Worm (Caenorhabditis elegans) whole organism, L1 larva: ENCODE measurements around the gene C54E4.1.

Source experiments
- C04F5.9 ChIP-seq: sonication (generic microtip); optimal IDR thresholded peaks from 2 replicates; lab custom pipeline; 2016; ENCODE audit warnings: missing genetic modification characterization, missing compliant biosample characterization
- C16A3.4 ChIP-seq: fragments of 150-350 bp; optimal IDR thresholded peaks from 2 replicates; lab custom pipeline; 2014; ENCODE audit warnings: missing biosample characterization, missing genetic modification characterization
- C34B4.2 ChIP-seq: sonication (generic microtip); optimal IDR thresholded peaks from 2 replicates; lab custom pipeline; 2017; ENCODE audit warnings: mild to moderate bottlenecking, missing genetic modification characterization, missing compliant biosample characterization
- F16B12.6 ChIP-seq: fragments of 150-350 bp; optimal IDR thresholded peaks from 2 replicates; lab custom pipeline; 2014; ENCODE audit warnings: missing biosample characterization, missing genetic modification characterization
- Y116A8C.19 ChIP-seq: sonication (generic microtip); optimal IDR thresholded peaks from 2 replicates; lab custom pipeline; 2016; ENCODE audit warnings: missing compliant biosample characterization, missing genetic modification characterization, borderline replicate concordance
- alr-1 ChIP-seq: fragments of 200-800 bp; sonication (Bioruptor generic); optimal IDR thresholded peaks from 2 replicates; lab custom pipeline; 2018; ENCODE audit warnings: borderline replicate concordance, mild to moderate bottlenecking, missing genetic modification characterization, missing compliant biosample characterization
- blmp-1 ChIP-seq: fragments of 150-350 bp; optimal IDR thresholded peaks from 2 replicates; lab custom pipeline; 2014; ENCODE audit warnings: missing biosample characterization, missing genetic modification characterization
- ceh-63 ChIP-seq: fragments of 200-800 bp; sonication (Bioruptor generic); optimal IDR thresholded peaks from 2 replicates; lab custom pipeline; 2018; ENCODE audit warnings: mild to moderate bottlenecking, missing genetic modification characterization, missing compliant biosample characterization
- ceh-8 ChIP-seq: fragments of 200-800 bp; sonication (Bioruptor generic); optimal IDR thresholded peaks from 2 replicates; lab custom pipeline; 2018; ENCODE audit warnings: mild to moderate bottlenecking, missing genetic modification characterization, moderate library complexity, missing compliant biosample characterization
- ceh-82 ChIP-seq, 3 experiments: fragments of 150-350 bp in 1 of 3; sonication (generic microtip) in 2 of 3; optimal IDR thresholded peaks; 2 replicates each; lab custom pipeline; 2014 to 2017; ENCODE audit warnings: missing biosample characterization in 3 of 3, missing genetic modification characterization in 3 of 3
- ceh-88 ChIP-seq: fragments of 200-800 bp; sonication (Bioruptor generic); IDR thresholded peaks from 2 replicates; pipeline ENCODE4 v1.3.6; 2022; ENCODE audit warnings: missing genetic modification characterization, missing compliant biosample characterization
- ceh-90 ChIP-seq: sonication (generic microtip); optimal IDR thresholded peaks from 2 replicates; lab custom pipeline; 2016; ENCODE audit warnings: missing genetic modification characterization, missing compliant biosample characterization
- ces-1 ChIP-seq: fragments of 150-350 bp; optimal IDR thresholded peaks from 2 replicates; lab custom pipeline; 2014; ENCODE audit warnings: missing biosample characterization, missing genetic modification reagents, missing genetic modification characterization
- efl-3 ChIP-seq: fragments of 200-800 bp; sonication (Bioruptor generic); optimal IDR thresholded peaks from 2 replicates; lab custom pipeline; 2018; ENCODE audit warnings: mild to moderate bottlenecking, missing genetic modification characterization, missing compliant biosample characterization
- egl-13 ChIP-seq: sonication (generic microtip); optimal IDR thresholded peaks from 2 replicates; lab custom pipeline; 2016; ENCODE audit warnings: missing genotype, missing genetic modification reagents, missing genetic modification characterization, missing compliant biosample characterization
- egl-27 ChIP-seq, 2 experiments: fragments of 150-350 bp in 1 of 2; sonication (generic microtip); optimal IDR thresholded peaks; 3 replicates each; lab custom pipeline; 2017 to 2018; ENCODE audit warnings: missing biosample characterization in 2 of 2, missing genetic modification characterization in 2 of 2, missing genetic modification reagents in 2 of 2
- ets-5 ChIP-seq: fragments of 200-800 bp; sonication (Bioruptor generic); IDR thresholded peaks from 2 replicates; pipeline ENCODE4 v1.3.6; 2022; ENCODE audit warnings: missing genetic modification characterization, missing compliant biosample characterization
- fkh-4 ChIP-seq: sonication (generic microtip); optimal IDR thresholded peaks from 2 replicates; lab custom pipeline; 2016; ENCODE audit warnings: missing compliant biosample characterization, missing genetic modification characterization, borderline replicate concordance
- fos-1 ChIP-seq: fragments of 150-350 bp; optimal IDR thresholded peaks from 2 replicates; lab custom pipeline; 2014; ENCODE audit warnings: missing biosample characterization, missing genetic modification characterization
- hlh-17 ChIP-seq: fragments of 200-800 bp; sonication (Bioruptor generic); optimal IDR thresholded peaks from 2 replicates; lab custom pipeline; 2018; ENCODE audit warnings: missing genetic modification characterization, mild to moderate bottlenecking, missing compliant biosample characterization, moderate library complexity, borderline replicate concordance
- hlh-4 ChIP-seq: sonication (generic microtip); optimal IDR thresholded peaks from 2 replicates; lab custom pipeline; 2016; ENCODE audit warnings: mild to moderate bottlenecking, missing genetic modification characterization, missing compliant biosample characterization
- hpl-2 ChIP-seq: fragments of 150-350 bp; optimal IDR thresholded peaks from 2 replicates; lab custom pipeline; 2014; ENCODE audit warnings: missing biosample characterization, missing genetic modification reagents, missing genetic modification characterization
- lin-13 ChIP-seq: fragments of 150-350 bp; optimal IDR thresholded peaks from 2 replicates; lab custom pipeline; 2014; ENCODE audit warnings: missing biosample characterization, missing genetic modification reagents, missing genetic modification characterization
- lin-14 ChIP-seq: fragments of 200-800 bp; sonication (Bioruptor generic); optimal IDR thresholded peaks from 2 replicates; lab custom pipeline; 2018; ENCODE audit warnings: mild to moderate bottlenecking, missing genetic modification characterization, moderate library complexity, missing compliant biosample characterization
- lin-35 ChIP-seq, 2 experiments: fragments of 150-350 bp; optimal IDR thresholded peaks; 2 replicates each; lab custom pipeline; 2014; ENCODE audit warnings: missing biosample characterization in 2 of 2, missing genetic modification characterization in 2 of 2, missing genetic modification reagents in 2 of 2
- lin-39 ChIP-seq: fragments of 150-350 bp; optimal IDR thresholded peaks from 2 replicates; lab custom pipeline; 2014; ENCODE audit warnings: missing biosample characterization, missing genetic modification reagents, missing genetic modification characterization
- lir-3 ChIP-seq: sonication (generic microtip); optimal IDR thresholded peaks from 2 replicates; lab custom pipeline; 2016; ENCODE audit warnings: mild to moderate bottlenecking, missing genetic modification characterization, moderate library complexity, missing compliant biosample characterization; ENCODE audit not compliant: poor library complexity
- lsy-2 ChIP-seq, 2 experiments: fragments of 150-350 bp; optimal IDR thresholded peaks; 2 replicates each; lab custom pipeline; 2014; ENCODE audit warnings: missing biosample characterization in 2 of 2, missing genetic modification characterization in 2 of 2
- mab-9 ChIP-seq: fragments of 200-800 bp; sonication (Bioruptor generic); IDR thresholded peaks from 2 replicates; pipeline ENCODE4 v1.3.6; 2022; ENCODE audit warnings: missing genetic modification reagents, missing genetic modification characterization, missing compliant biosample characterization
- mdl-1 ChIP-seq, 2 experiments: fragments of 150-350 bp; optimal IDR thresholded peaks; 2 replicates each; lab custom pipeline; 2014 to 2017; ENCODE audit warnings: missing biosample characterization in 2 of 2, missing genetic modification characterization in 2 of 2, inconsistent platforms in 1 of 2
- mep-1 ChIP-seq: fragments of 150-350 bp; optimal IDR thresholded peaks from 2 replicates; lab custom pipeline; 2014; ENCODE audit warnings: missing biosample characterization, missing genetic modification characterization
- nhr-11 ChIP-seq: fragments of 150-350 bp; optimal IDR thresholded peaks from 2 replicates; lab custom pipeline; 2014; ENCODE audit warnings: missing biosample characterization, missing genetic modification characterization
- nhr-19 ChIP-seq: fragments of 200-800 bp; sonication (Bioruptor generic); conservative IDR thresholded peaks from 2 replicates; pipeline ENCODE4 v1.3.6; 2022; ENCODE audit warnings: missing genetic modification characterization, missing compliant biosample characterization
- nhr-47 ChIP-seq: sonication (generic microtip); optimal IDR thresholded peaks from 2 replicates; lab custom pipeline; 2016; ENCODE audit warnings: mild to moderate bottlenecking, missing genetic modification characterization, moderate library complexity, missing compliant biosample characterization
- nhr-71 ChIP-seq: sonication (generic microtip); optimal IDR thresholded peaks from 2 replicates; lab custom pipeline; 2016; ENCODE audit warnings: mild to moderate bottlenecking, missing genetic modification characterization, moderate library complexity, missing compliant biosample characterization
- nhr-76 ChIP-seq: sonication (generic microtip); optimal IDR thresholded peaks from 2 replicates; lab custom pipeline; 2017; ENCODE audit warnings: missing biosample characterization, missing genetic modification characterization
- nhr-77 ChIP-seq: fragments of 150-350 bp; optimal IDR thresholded peaks from 2 replicates; lab custom pipeline; 2014; ENCODE audit warnings: missing biosample characterization, missing genetic modification characterization
- nhr-84 ChIP-seq: sonication (generic microtip); optimal IDR thresholded peaks from 2 replicates; lab custom pipeline; 2017; ENCODE audit warnings: missing biosample characterization, missing genetic modification characterization
- nhr-90 ChIP-seq: sonication (generic microtip); optimal IDR thresholded peaks from 2 replicates; lab custom pipeline; 2016; ENCODE audit warnings: mild to moderate bottlenecking, missing genetic modification characterization, missing compliant biosample characterization; ENCODE audit not compliant: poor library complexity
- pqm-1 ChIP-seq: sonication (generic microtip); optimal IDR thresholded peaks from 3 replicates; lab custom pipeline; 2017; ENCODE audit warnings: missing biosample characterization, missing genetic modification characterization
- rnt-1 ChIP-seq: sonication (generic microtip); optimal IDR thresholded peaks from 2 replicates; lab custom pipeline; 2016; ENCODE audit warnings: mild to moderate bottlenecking, missing genetic modification characterization, moderate library complexity, missing compliant biosample characterization
- sox-4 ChIP-seq: sonication (generic microtip); optimal IDR thresholded peaks from 2 replicates; lab custom pipeline; 2016; ENCODE audit warnings: missing genetic modification characterization, missing compliant biosample characterization
- sptf-1 ChIP-seq: fragments of 150-350 bp; optimal IDR thresholded peaks from 2 replicates; lab custom pipeline; 2014; ENCODE audit warnings: missing biosample characterization, missing genetic modification characterization
- sup-37 ChIP-seq: fragments of 200-800 bp; sonication (Bioruptor generic); optimal IDR thresholded peaks from 2 replicates; lab custom pipeline; 2018; ENCODE audit warnings: mild to moderate bottlenecking, missing genetic modification characterization, missing compliant biosample characterization
- swsn-7 ChIP-seq: sonication (generic microtip); optimal IDR thresholded peaks from 2 replicates; lab custom pipeline; 2016; ENCODE audit warnings: missing genetic modification characterization, missing compliant biosample characterization
- tbx-2 ChIP-seq: sonication (generic microtip); optimal IDR thresholded peaks from 2 replicates; lab custom pipeline; 2016; ENCODE audit warnings: missing genetic modification characterization, missing compliant biosample characterization
- unc-30 ChIP-seq: sonication (generic microtip); optimal IDR thresholded peaks from 2 replicates; lab custom pipeline; 2017; ENCODE audit warnings: missing biosample characterization, missing genetic modification characterization
- unc-86 ChIP-seq: sonication (generic microtip); optimal IDR thresholded peaks from 2 replicates; lab custom pipeline; 2016; ENCODE audit warnings: missing genetic modification characterization, missing compliant biosample characterization
- unc-98 ChIP-seq: fragments of 200-800 bp; sonication (Bioruptor generic); IDR thresholded peaks from 2 replicates; pipeline ENCODE4 v1.3.6; 2022; ENCODE audit warnings: missing genetic modification characterization, missing compliant biosample characterization
- zag-1 ChIP-seq: fragments of 150-350 bp; optimal IDR thresholded peaks from 2 replicates; lab custom pipeline; 2014; ENCODE audit warnings: missing biosample characterization, missing genetic modification characterization
- zip-4 ChIP-seq: fragments of 200-800 bp; sonication (Bioruptor generic); optimal IDR thresholded peaks from 2 replicates; lab custom pipeline; 2018; ENCODE audit warnings: mild to moderate bottlenecking, missing genetic modification characterization, moderate library complexity, missing compliant biosample characterization
- ztf-11 ChIP-seq, 2 experiments: sonication (generic microtip); optimal IDR thresholded peaks; 2 replicates each; lab custom pipeline; 2016 to 2017; ENCODE audit warnings: missing genetic modification characterization in 2 of 2, missing biosample characterization in 1 of 2, missing compliant biosample characterization in 1 of 2
- ztf-4 ChIP-seq: fragments of 150-350 bp; optimal IDR thresholded peaks from 2 replicates; lab custom pipeline; 2014; ENCODE audit warnings: missing biosample characterization, missing genetic modification characterization

Gene C54E4.1

DNA sequence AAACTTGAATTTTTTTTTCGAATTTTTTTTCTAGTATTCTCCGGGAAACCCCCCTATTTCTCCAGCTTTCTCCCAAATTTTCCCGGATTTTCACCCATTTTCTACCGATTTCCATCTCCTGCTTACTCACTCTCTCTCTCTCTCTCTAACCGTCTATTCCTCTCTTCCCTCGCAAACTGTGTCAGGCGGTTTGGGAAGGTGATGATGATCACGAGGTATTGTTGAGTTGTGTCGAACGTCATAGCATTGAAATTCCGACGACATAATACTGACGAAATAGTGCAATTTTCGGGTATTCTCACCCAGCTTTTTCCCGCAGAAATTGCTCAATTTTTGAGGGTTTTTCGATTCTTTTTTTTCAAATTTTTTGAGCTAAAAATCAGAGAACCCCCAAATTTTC is 44.8 kb downstream of the C54E4.1 start:
- peak; percentile 91 for TF ChIP-seq blmp-1 (tag; lab: Kevin White, UChicago)
- peak in 1 of 2 experiments; percentile 22 for TF ChIP-seq ztf-11 (tag; optimal IDR thresholded peaks at IDR 0.05; lab: Kevin White, UChicago)
- TF ChIP-seq fos-1: peak; percentile 23
- TF ChIP-seq ceh-88 (GFP tag; lab: Robert Waterston, UW): no peak
- TF ChIP-seq Y116A8C.19 (tag; lab: Kevin White, UChicago): no peak
- peak; percentile 57 for TF ChIP-seq mep-1
- TF ChIP-seq alr-1 (tag; lab: Kevin White, UChicago): no peak
- TF ChIP-seq lsy-2 (tag; optimal IDR thresholded peaks at IDR 0.05; lab: Kevin White, UChicago): peak; percentile 51 to 61
- no peak for TF ChIP-seq unc-86 (tag; lab: Kevin White, UChicago)
- peak; percentile 75 for TF ChIP-seq nhr-90
- no peak for TF ChIP-seq C34B4.2 (tag; lab: Kevin White, UChicago)
- no peak for TF ChIP-seq hlh-17 (GFP tag; lab: Kevin White, UChicago)
- peak; percentile 56 for TF ChIP-seq nhr-47
- peak; percentile 66 for TF ChIP-seq nhr-19
- TF ChIP-seq C04F5.9: peak; percentile 16
- no peak for TF ChIP-seq ceh-90
- no peak for TF ChIP-seq fkh-4 (tag; lab: Kevin White, UChicago)
- TF ChIP-seq F16B12.6 (tag; lab: Kevin White, UChicago): no peak
- no peak for TF ChIP-seq nhr-77 (tag; lab: Kevin White, UChicago)
- TF ChIP-seq lin-14 (GFP tag; lab: Kevin White, UChicago): peak; percentile 74
- TF ChIP-seq sox-4 (tag; lab: Kevin White, UChicago): no peak
- no peak for TF ChIP-seq zip-4 (GFP tag; lab: Kevin White, UChicago)
- no peak for TF ChIP-seq ceh-63 (GFP tag; lab: Kevin White, UChicago)
- TF ChIP-seq unc-98 (GFP tag; lab: Robert Waterston, UW): peak; percentile 21; the same call in 1 of the 2 replicates
- no peak for TF ChIP-seq nhr-11 (tag; lab: Kevin White, UChicago)
- TF ChIP-seq swsn-7 (tag; lab: Kevin White, UChicago): peak; percentile 38
- TF ChIP-seq ces-1 (GFP tag; lab: Kevin White, UChicago): no peak
- no peak for TF ChIP-seq efl-3 (GFP tag; lab: Kevin White, UChicago)
- no peak for TF ChIP-seq hlh-4 (tag; lab: Kevin White, UChicago)
- TF ChIP-seq egl-27 (tag; optimal IDR thresholded peaks at IDR 0.05; lab: Kevin White, UChicago): no peak
- peak; percentile 55 for TF ChIP-seq tbx-2
- TF ChIP-seq zag-1: no peak
- TF ChIP-seq sptf-1 (tag; lab: Kevin White, UChicago): no peak
- TF ChIP-seq ceh-82 (tag; optimal IDR thresholded peaks at IDR 0.05; lab: Kevin White, UChicago): peak in 1 of 3 experiments; percentile 13
- no peak for TF ChIP-seq pqm-1 (tag; lab: Kevin White, UChicago)
- no peak for TF ChIP-seq mab-9 (GFP tag; lab: Robert Waterston, UW)
- peak; percentile 2 to 82 for TF ChIP-seq lin-35 (GFP tag; optimal IDR thresholded peaks at IDR 0.05; lab: Kevin White, UChicago)
- TF ChIP-seq ztf-4 (tag; lab: Kevin White, UChicago): peak; percentile 9
- TF ChIP-seq lin-39 (tag; lab: Kevin White, UChicago): no peak
- TF ChIP-seq nhr-71 (tag; lab: Kevin White, UChicago): peak; percentile 81
- TF ChIP-seq nhr-76 (tag; lab: Kevin White, UChicago): no peak
- TF ChIP-seq ets-5 (GFP tag; lab: Robert Waterston, UW): no peak
- TF ChIP-seq lir-3: no peak
- TF ChIP-seq ceh-8 (GFP tag; lab: Kevin White, UChicago): no peak
- TF ChIP-seq unc-30: no peak
- TF ChIP-seq rnt-1 (tag; lab: Kevin White, UChicago): peak; percentile 75
- peak; percentile 72 for TF ChIP-seq C16A3.4 (tag; lab: Kevin White, UChicago)
- TF ChIP-seq lin-13 (GFP tag; lab: Kevin White, UChicago): peak; percentile 68
- TF ChIP-seq sup-37 (GFP tag; lab: Kevin White, UChicago): peak; percentile 6
- no peak for TF ChIP-seq hpl-2 (GFP tag; lab: Kevin White, UChicago)
- no peak for TF ChIP-seq nhr-84 (tag; lab: Kevin White, UChicago)
- no peak for TF ChIP-seq egl-13
- TF ChIP-seq mdl-1 (tag; optimal IDR thresholded peaks at IDR 0.05; lab: Kevin White, UChicago): peak in 1 of 2 experiments; percentile 86
